Worm (Caenorhabditis elegans): ENCODE results near the gene lir-1.

Gene lir-1

DNA sequence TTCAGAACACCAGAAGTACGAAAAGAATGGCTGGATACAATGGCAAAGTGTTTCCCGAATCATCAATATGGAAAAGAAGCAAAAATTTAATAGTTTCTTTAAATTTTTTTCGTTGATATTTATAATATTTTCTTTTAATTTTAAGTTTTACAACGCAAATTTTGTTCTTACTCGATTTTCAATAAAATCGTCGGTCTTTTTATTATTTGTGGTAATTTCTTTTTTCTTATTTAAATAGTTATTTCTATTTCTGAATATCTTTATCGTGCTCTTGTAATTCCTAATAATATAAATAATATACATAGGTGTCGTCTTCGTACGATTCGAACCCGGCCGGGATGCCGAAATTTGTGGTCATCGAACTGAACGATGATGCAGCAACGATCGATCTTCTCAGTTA is at the start of gene lir-1:
Gene lir-1, plus strand, starts transcription at position 301 of the 400 bp plus-strand sequence.
- TF ChIP-seq unc-62 (GFP tag; optimal IDR thresholded peaks at IDR 0.05) = no peak

- TF ChIP-seq unc-62 (GFP tag; optimal IDR thresholded peaks at IDR 0.05) = no peak
Measured at ce11 chrII:7623466-7623865, 48.3 kb upstream of the lir-1 start.

ce11 chrII:7624272-7624671 is 47.5 kb upstream of the lir-1 start:
- TF ChIP-seq unc-62 (GFP tag; optimal IDR thresholded peaks at IDR 0.05) = no peak

DNA sequence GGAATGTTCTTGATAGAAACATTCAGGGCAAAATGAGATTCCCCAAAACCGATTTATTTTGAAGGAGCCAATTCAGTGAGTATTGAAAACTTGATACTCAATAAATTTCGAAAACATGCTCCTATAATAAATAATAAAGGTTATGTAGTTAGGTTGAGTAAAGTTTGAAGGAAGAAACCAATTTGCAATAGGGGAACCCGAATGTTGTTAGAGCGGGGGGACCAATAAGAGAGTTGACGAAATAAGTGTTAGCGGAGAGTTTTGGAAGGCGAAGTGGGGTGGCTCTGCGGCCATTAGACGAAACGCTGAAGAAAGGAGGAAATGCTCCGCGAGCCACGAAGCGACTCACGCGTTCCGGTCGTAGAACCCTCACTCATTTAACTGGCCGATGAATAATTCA is 46.8 kb upstream of the lir-1 start:
- TF ChIP-seq unc-62 (GFP tag; optimal IDR thresholded peaks at IDR 0.05) = no peak

ce11 chrII:7628640-7629039 is 43.2 kb upstream of the lir-1 start:
- TF ChIP-seq unc-62 (GFP tag; optimal IDR thresholded peaks at IDR 0.05) = no peak

ce11 chrII:7630052-7630451 is 41.8 kb upstream of the lir-1 start:
- no peak for TF ChIP-seq unc-62 (GFP tag; optimal IDR thresholded peaks at IDR 0.05)

DNA sequence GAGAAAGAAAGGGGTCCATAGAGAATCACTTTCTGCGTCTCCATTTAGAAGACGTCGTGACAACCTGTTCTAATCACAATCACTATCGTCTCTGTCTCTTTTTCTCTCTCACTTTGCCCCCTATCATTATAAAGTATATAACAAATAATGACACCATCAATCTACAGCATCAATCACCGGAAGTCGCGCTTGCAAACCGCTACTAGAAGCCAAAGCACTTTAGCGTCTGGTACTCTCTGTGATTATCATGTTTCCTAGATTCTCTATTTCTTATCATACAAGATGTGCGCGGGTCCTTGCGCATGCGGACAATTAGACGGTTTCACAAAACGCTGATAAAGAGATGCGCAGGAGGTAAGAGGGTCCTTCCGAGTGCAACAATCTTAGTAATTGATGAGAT is 40.6 kb upstream of the lir-1 start:
- no peak for TF ChIP-seq unc-62 (GFP tag; optimal IDR thresholded peaks at IDR 0.05)

DNA sequence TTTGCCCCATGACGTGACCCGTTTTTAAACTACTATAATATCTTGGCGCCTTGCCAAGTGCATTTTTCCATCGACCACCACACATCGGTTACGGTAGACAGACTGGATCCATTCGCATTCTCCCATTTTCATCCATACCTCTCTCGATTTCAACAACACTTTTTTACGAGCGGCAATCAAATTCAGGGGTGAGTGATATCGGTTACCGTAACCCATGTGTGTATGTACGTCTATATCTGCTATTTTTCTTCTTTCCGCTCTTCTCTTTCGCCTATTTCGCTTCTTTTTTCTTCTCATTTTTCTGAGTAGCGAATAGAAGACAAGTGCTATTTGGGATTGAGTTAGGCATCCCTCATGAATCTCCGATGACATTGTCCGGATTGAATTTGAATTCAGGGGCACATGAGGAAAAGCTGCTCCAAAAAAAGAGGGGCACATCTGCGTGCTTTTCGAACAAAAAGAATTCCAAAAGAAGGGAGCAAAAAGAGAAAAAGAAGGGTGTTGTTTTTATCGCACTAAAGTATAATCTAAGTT is 40.1 kb upstream of the lir-1 start:
- no peak for TF ChIP-seq unc-62 (GFP tag; optimal IDR thresholded peaks at IDR 0.05)

ce11 chrII:7635296-7635695 is 36.5 kb upstream of the lir-1 start:
- no peak for TF ChIP-seq unc-62 (GFP tag; optimal IDR thresholded peaks at IDR 0.05)

- no peak for TF ChIP-seq unc-62 (GFP tag; optimal IDR thresholded peaks at IDR 0.05)
Measured at ce11 chrII:7636941-7637340, 34.9 kb upstream of the lir-1 start.

- TF ChIP-seq unc-62 (GFP tag; optimal IDR thresholded peaks at IDR 0.05) = no peak
Measured at ce11 chrII:7639036-7639435, 32.8 kb upstream of the lir-1 start.

DNA sequence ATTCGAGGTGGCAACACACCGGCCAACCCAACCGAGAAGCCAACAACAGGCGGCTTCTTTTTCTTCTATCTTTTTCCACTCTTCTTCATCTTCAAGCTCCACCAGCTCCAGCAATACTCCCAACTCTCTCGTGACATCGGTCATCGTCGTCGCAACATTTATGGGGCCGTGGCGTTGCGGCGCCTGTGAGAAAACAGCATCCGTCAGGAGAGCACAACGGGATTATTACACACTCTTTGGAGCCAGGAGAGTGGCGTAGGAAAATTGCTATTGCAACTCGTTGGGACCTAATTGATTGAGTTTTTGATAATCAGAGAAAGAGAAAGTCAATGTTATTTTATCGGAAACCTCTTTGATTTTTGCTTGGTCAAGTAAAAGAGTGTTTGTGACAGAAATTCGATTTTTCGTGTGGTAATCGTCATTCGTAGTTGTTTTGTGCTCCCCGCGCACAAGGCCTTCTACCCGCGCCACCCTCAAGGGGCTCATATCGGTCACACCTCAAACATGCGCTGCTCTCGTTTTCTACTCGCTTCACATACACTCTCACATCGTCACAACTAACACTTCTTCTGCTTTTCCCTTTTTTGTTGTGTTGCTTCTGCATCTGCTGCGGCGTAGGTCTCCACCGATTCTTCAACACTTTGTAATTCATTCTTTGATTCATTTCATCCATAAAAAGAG is 31.5 kb upstream of the lir-1 start:
- no peak for TF ChIP-seq unc-62 (GFP tag; optimal IDR thresholded peaks at IDR 0.05)

DNA sequence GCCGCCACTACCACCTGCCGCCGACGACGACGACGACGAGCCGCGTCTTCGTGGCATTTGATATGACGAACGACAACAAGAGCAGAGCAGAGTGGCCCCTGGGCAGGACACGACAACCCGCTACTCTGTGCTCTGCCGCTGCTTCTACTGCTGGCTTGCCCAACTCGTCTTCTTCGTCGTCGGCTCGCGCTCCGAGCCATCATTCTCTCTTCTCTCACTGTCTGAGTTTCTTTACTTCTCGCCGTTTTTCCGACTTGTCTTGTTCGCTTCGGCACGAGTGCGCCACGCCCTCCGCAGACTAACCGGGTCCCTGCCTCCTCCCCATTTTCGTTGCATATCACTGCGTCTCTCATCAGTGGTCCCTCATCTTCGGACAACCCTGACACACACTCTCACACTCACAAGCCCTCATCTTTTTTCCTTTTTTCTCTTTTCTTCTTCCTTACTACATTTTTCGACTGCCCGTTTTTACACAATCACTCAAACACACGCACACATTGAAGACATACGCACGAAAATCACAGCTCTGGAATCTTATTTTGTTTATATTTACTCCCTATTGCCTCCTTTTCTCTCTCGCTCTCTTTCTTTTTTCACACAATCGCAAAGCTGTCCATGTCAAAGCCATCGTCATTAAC is 29.7 kb upstream of the lir-1 start:
- TF ChIP-seq unc-62 (GFP tag; optimal IDR thresholded peaks at IDR 0.05) = no peak

- no peak for TF ChIP-seq unc-62 (GFP tag; optimal IDR thresholded peaks at IDR 0.05)
Measured at ce11 chrII:7643214-7643613, 28.6 kb upstream of the lir-1 start.

DNA sequence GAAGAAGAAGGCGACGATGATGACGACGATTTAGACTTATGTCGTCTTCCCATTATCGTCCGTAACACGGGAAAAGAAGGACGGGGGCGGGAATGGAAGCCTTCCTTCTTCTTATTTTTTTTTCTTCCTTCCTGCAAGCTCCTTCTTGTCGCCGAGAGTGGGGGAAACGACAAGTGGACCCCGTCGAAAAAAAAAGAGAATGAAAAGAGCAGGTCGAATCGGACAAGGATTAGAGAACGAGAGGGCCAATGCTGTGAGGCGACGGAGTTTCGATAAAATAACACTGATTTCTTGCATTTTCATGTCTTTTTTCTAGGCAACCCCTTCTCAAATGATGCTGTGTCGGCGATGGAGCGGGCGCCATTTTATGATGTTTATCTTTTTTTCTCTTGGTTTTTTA is 20.6 kb upstream of the lir-1 start, which contains the start of gene pde-4:
Gene pde-4, minus strand, starts transcription at position 76 of the 400 bp plus-strand sequence.
- TF ChIP-seq unc-62 (GFP tag; optimal IDR thresholded peaks at IDR 0.05) = no peak

- TF ChIP-seq unc-62 (GFP tag; optimal IDR thresholded peaks at IDR 0.05) = no peak
Measured at ce11 chrII:7662008-7662686, 9.7 kb upstream of the lir-1 start, which contains the start of gene alfa-1. Gene alfa-1, minus strand, starts transcription at chrII:7662522.

ce11 chrII:7663028-7663427 is 8.8 kb upstream of the lir-1 start:
- no peak for TF ChIP-seq unc-62 (GFP tag; optimal IDR thresholded peaks at IDR 0.05)

Measured in whole organism, dauer.